Worm (Caenorhabditis elegans) whole organism, L4 larva: ENCODE results near the gene Y44A6D.6.

Source experiments
- F49E8.2 ChIP-seq: sonication (generic microtip); optimal IDR thresholded peaks from 2 replicates; lab custom pipeline; 2016; ENCODE audit warnings: missing compliant biosample characterization, mild to moderate bottlenecking, missing genetic modification characterization, borderline replicate concordance
- R02D3.7 ChIP-seq: fragments of 150-350 bp; sonication (generic microtip); optimal IDR thresholded peaks from 3 replicates; lab custom pipeline; 2014; ENCODE audit warnings: missing biosample characterization, missing genetic modification characterization
- T20F7.1 ChIP-seq: fragments of 200-800 bp; sonication (Bioruptor generic); optimal IDR thresholded peaks from 2 replicates; lab custom pipeline; 2018; ENCODE audit warnings: mild to moderate bottlenecking, missing genetic modification characterization, missing compliant biosample characterization
- Y48G9A.11 ChIP-seq: fragments of 200-800 bp; sonication (Bioruptor generic); IDR thresholded peaks from 2 replicates; pipeline ENCODE4 v1.3.6; 2022; ENCODE audit warnings: missing genetic modification reagents, missing genetic modification characterization, missing compliant biosample characterization
- ZK337.2 ChIP-seq: fragments of 200-800 bp; sonication (Bioruptor generic); IDR thresholded peaks from 2 replicates; pipeline ENCODE4 v1.3.6; 2022; ENCODE audit warnings: missing genetic modification reagents, missing genetic modification characterization, missing compliant biosample characterization
- ZK546.5 ChIP-seq, 2 experiments: sonication (generic microtip); optimal IDR thresholded peaks; 2 replicates each; lab custom pipeline; 2017; ENCODE audit warnings: missing biosample characterization in 2 of 2, missing genetic modification characterization in 2 of 2
- ces-1 ChIP-seq: fragments of 150-350 bp; sonication (generic microtip); optimal IDR thresholded peaks from 4 replicates; lab custom pipeline; 2014; ENCODE audit warnings: missing biosample characterization, missing genetic modification reagents, missing genetic modification characterization
- ctbp-1 ChIP-seq: fragments of 200-800 bp; sonication (Bioruptor generic); IDR thresholded peaks from 2 replicates; pipeline ENCODE4 v1.3.6; 2022; ENCODE audit warnings: missing genetic modification reagents, missing genetic modification characterization, missing compliant biosample characterization
- daf-16 ChIP-seq, 3 experiments: sonication (generic microtip); optimal IDR thresholded peaks; 2 replicates each; lab custom pipeline; 2016 to 2017; ENCODE audit warnings: missing genetic modification characterization in 3 of 3, missing genetic modification reagents in 3 of 3, mild to moderate bottlenecking in 2 of 3, missing compliant biosample characterization in 2 of 3, missing biosample characterization in 1 of 3, moderate library complexity in 1 of 3
- duxl-1 ChIP-seq: sonication (generic microtip); optimal IDR thresholded peaks from 2 replicates; lab custom pipeline; 2016; ENCODE audit warnings: mild to moderate bottlenecking, missing genetic modification characterization, moderate library complexity, missing compliant biosample characterization; ENCODE audit not compliant: poor library complexity
- dve-1 ChIP-seq: sonication (generic microtip); optimal IDR thresholded peaks from 2 replicates; lab custom pipeline; 2017; ENCODE audit warnings: antibody characterized with exemption, mild to moderate bottlenecking, missing genetic modification characterization, missing compliant biosample characterization; ENCODE audit not compliant: insufficient read depth
- egl-27 ChIP-seq: sonication (generic microtip); optimal IDR thresholded peaks from 3 replicates; lab custom pipeline; 2017; ENCODE audit warnings: missing biosample characterization, missing genetic modification reagents, missing genetic modification characterization
- gei-8 ChIP-seq: fragments of 200-800 bp; sonication (Bioruptor generic); optimal IDR thresholded peaks from 2 replicates; lab custom pipeline; 2018; ENCODE audit warnings: mild to moderate bottlenecking, missing genetic modification characterization, missing compliant biosample characterization
- hlh-30 ChIP-seq: sonication (generic microtip); optimal IDR thresholded peaks from 2 replicates; lab custom pipeline; 2017; ENCODE audit warnings: antibody characterized with exemption, mild to moderate bottlenecking, missing genetic modification characterization, missing compliant biosample characterization; ENCODE audit not compliant: insufficient read depth
- hmg-1.1 ChIP-seq: fragments of 200-800 bp; sonication (Bioruptor generic); IDR thresholded peaks from 2 replicates; pipeline ENCODE4 v1.3.6; 2022; ENCODE audit warnings: missing genetic modification reagents, missing genetic modification characterization, missing compliant biosample characterization
- lim-7 ChIP-seq: fragments of 200-800 bp; sonication (Bioruptor generic); IDR thresholded peaks from 2 replicates; pipeline ENCODE4 v1.3.6; 2022; ENCODE audit warnings: missing genetic modification characterization, missing compliant biosample characterization
- lin-1 ChIP-seq: fragments of 200-800 bp; sonication (Bioruptor generic); IDR thresholded peaks from 2 replicates; pipeline ENCODE4 v1.3.6; 2022; ENCODE audit warnings: missing genetic modification reagents, missing genetic modification characterization, missing compliant biosample characterization
- lin-13 ChIP-seq: fragments of 150-350 bp; optimal IDR thresholded peaks from 2 replicates; lab custom pipeline; 2014; ENCODE audit warnings: missing biosample characterization, missing genetic modification reagents, missing genetic modification characterization
- lin-38 ChIP-seq: fragments of 200-800 bp; sonication (Bioruptor generic); IDR thresholded peaks from 2 replicates; pipeline ENCODE4 v1.3.6; 2022; ENCODE audit warnings: missing genetic modification reagents, missing genetic modification characterization, missing compliant biosample characterization
- lir-3 ChIP-seq: sonication (generic microtip); optimal IDR thresholded peaks from 2 replicates; lab custom pipeline; 2016; ENCODE audit warnings: mild to moderate bottlenecking, missing genetic modification characterization, missing compliant biosample characterization
- mdt-29 ChIP-seq: fragments of 200-800 bp; sonication (Bioruptor generic); IDR thresholded peaks from 2 replicates; pipeline ENCODE4 v1.3.6; 2022; ENCODE audit warnings: missing genetic modification reagents, missing genetic modification characterization, missing compliant biosample characterization
- mxl-2 ChIP-seq: fragments of 200-800 bp; sonication (Bioruptor generic); conservative IDR thresholded peaks from 2 replicates; pipeline ENCODE4 v1.3.6; 2022; ENCODE audit warnings: missing genetic modification reagents, missing genetic modification characterization, missing compliant biosample characterization
- nhr-102 ChIP-seq: sonication (generic microtip); optimal IDR thresholded peaks from 2 replicates; lab custom pipeline; 2016; ENCODE audit warnings: mild to moderate bottlenecking, missing genetic modification characterization, moderate library complexity, missing compliant biosample characterization
- nhr-11 ChIP-seq: fragments of 150-350 bp; optimal IDR thresholded peaks from 2 replicates; lab custom pipeline; 2014; ENCODE audit warnings: missing biosample characterization, missing genetic modification characterization
- nhr-28 ChIP-seq: fragments of 150-350 bp; optimal IDR thresholded peaks from 2 replicates; lab custom pipeline; 2014; ENCODE audit warnings: missing biosample characterization, missing genetic modification characterization
- nhr-48 ChIP-seq: sonication (generic microtip); optimal IDR thresholded peaks from 2 replicates; lab custom pipeline; 2016; ENCODE audit warnings: mild to moderate bottlenecking, missing genetic modification characterization, missing compliant biosample characterization
- nhr-6 ChIP-seq: fragments of 150-350 bp; optimal IDR thresholded peaks from 2 replicates; lab custom pipeline; 2014; ENCODE audit warnings: missing biosample characterization, missing genetic modification characterization
- nhr-77 ChIP-seq: fragments of 150-350 bp; optimal IDR thresholded peaks from 2 replicates; lab custom pipeline; 2014; ENCODE audit warnings: missing biosample characterization, missing genetic modification characterization
- pha-4 ChIP-seq, 2 experiments: fragments of 150-350 bp in 1 of 2; fragments of 200-800 bp in 1 of 2; sonication (Bioruptor generic) in 1 of 2; IDR thresholded peaks in 1 of 2; optimal IDR thresholded peaks in 1 of 2; 2 replicates each; pipeline versions ENCODE4 v1.3.6 to Lab custom; 2014 to 2022; ENCODE audit warnings: missing genetic modification characterization in 2 of 2, missing genetic modification reagents in 2 of 2, missing biosample characterization in 1 of 2, missing compliant biosample characterization in 1 of 2
- php-3 ChIP-seq: fragments of 200-800 bp; sonication (Bioruptor generic); IDR thresholded peaks from 2 replicates; pipeline ENCODE4 v1.3.6; 2022; ENCODE audit warnings: missing genetic modification reagents, missing genetic modification characterization, missing compliant biosample characterization
- saeg-2 ChIP-seq: fragments of 200-800 bp; sonication (Bioruptor generic); IDR thresholded peaks from 2 replicates; pipeline ENCODE4 v1.3.6; 2022; ENCODE audit warnings: missing genetic modification reagents, missing genetic modification characterization, missing compliant biosample characterization
- sdz-12 ChIP-seq: fragments of 200-800 bp; sonication (Bioruptor generic); optimal IDR thresholded peaks from 2 replicates; lab custom pipeline; 2018; ENCODE audit warnings: mild to moderate bottlenecking, missing genetic modification characterization, missing compliant biosample characterization
- set-16 ChIP-seq: fragments of 200-800 bp; sonication (Bioruptor generic); IDR thresholded peaks from 2 replicates; pipeline ENCODE4 v1.3.6; 2022; ENCODE audit warnings: missing genetic modification reagents, missing genetic modification characterization, missing compliant biosample characterization
- tag-97 ChIP-seq: fragments of 200-800 bp; sonication (Bioruptor generic); IDR thresholded peaks from 2 replicates; pipeline ENCODE4 v1.3.6; 2022; ENCODE audit warnings: missing genetic modification characterization, missing compliant biosample characterization
- tra-1 ChIP-seq: fragments of 200-800 bp; sonication (Bioruptor generic); IDR thresholded peaks from 2 replicates; pipeline ENCODE4 v1.3.6; 2022; ENCODE audit warnings: missing genetic modification reagents, missing genetic modification characterization, missing compliant biosample characterization
- unc-130 ChIP-seq: sonication (generic microtip); optimal IDR thresholded peaks from 2 replicates; lab custom pipeline; 2016; ENCODE audit warnings: missing genetic modification reagents, missing genetic modification characterization, missing compliant biosample characterization
- unc-62 ChIP-seq, 3 experiments: fragments of 150-350 bp in 1 of 3; sonication (generic microtip); optimal IDR thresholded peaks in 2 of 3; peaks in 1 of 3; 1 replicate in 1 of 3; 2 replicates in 2 of 3; lab custom pipeline; 2014 to 2017; ENCODE audit warnings: missing biosample characterization in 3 of 3, missing genetic modification characterization in 3 of 3, missing genetic modification reagents in 3 of 3, missing genotype in 1 of 3
- zag-1 ChIP-seq: fragments of 150-350 bp; optimal IDR thresholded peaks from 2 replicates; lab custom pipeline; 2014; ENCODE audit warnings: missing biosample characterization, missing genetic modification characterization
- zfp-3 ChIP-seq: fragments of 200-800 bp; sonication (Bioruptor generic); conservative IDR thresholded peaks from 2 replicates; pipeline ENCODE4 v1.3.6; 2022; ENCODE audit warnings: missing genetic modification reagents, missing genetic modification characterization, missing compliant biosample characterization
- ztf-7 ChIP-seq: fragments of 150-350 bp; optimal IDR thresholded peaks from 2 replicates; lab custom pipeline; 2014; ENCODE audit warnings: missing biosample characterization, missing genetic modification characterization

The Y44A6D.6 gene

DNA sequence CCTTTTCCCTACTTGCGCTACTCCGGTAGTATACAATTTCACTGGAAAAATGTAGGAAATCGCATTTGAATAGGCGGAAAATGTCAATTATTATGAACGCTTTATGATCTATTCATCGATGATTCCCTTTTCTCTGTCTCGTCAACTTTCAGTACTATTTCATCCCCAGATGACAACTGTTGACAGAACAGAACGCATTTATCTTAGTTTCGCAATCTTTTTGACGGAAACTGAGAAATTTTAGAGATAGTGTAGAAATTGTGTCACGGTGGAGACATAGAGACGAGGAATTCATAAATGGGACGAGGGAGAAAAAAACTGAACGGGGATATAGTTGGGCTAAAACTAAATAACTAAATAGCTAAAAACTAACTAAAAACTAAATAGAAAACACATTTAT, 35.4 kb upstream of the Y44A6D.6 start:
- TF ChIP-seq pha-4 (GFP tag; IDR thresholded peaks at IDR 0.05; lab: Robert Waterston, UW) (no peak), pha-4 (tag; optimal IDR thresholded peaks at IDR 0.05; lab: Kevin White, UChicago) (no peak), unc-62 (GFP tag; optimal IDR thresholded peaks at IDR 0.05 in 1 of 2; lab: Kevin White, UChicago) (peak in 1 of 2 experiments; percentile 69), unc-62 (tag; optimal IDR thresholded peaks at IDR 0.05; lab: Kevin White, UChicago) (no peak)

DNA sequence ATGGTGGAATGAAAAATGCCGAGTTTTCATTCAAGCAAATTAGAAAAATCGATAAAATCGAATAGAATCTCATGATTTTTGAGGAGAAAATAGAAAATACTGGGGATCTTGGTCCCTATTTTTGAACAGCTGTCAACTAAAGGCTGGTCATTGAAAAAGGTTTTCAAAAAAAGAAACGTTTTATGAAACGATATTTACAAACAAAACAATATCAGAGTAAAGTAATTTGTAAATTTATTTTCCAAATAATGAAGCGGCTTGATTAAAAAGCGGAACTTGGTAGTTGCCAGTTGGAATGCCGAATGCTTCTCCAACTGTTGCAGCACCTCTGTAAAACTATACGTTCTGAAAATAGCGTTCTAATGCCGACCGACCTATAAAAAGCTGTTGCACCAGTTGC, 33.5 kb upstream of the Y44A6D.6 start, which contains the start of gene F38A6.5:
Gene F38A6.5, minus strand, starts transcription at position 101 of the 400 bp plus-strand sequence.
- TF ChIP-seq pha-4 (GFP tag; IDR thresholded peaks at IDR 0.05; lab: Robert Waterston, UW) (no peak), pha-4 (tag; optimal IDR thresholded peaks at IDR 0.05; lab: Kevin White, UChicago) (no peak), egl-27 (tag; lab: Kevin White, UChicago) (no peak), lir-3 (no peak), saeg-2 (GFP tag; lab: Robert Waterston, UW) (no peak), zag-1 (tag; lab: Kevin White, UChicago) (no peak), zfp-3 (GFP tag; lab: Robert Waterston, UW) (no peak), ZK337.2 (GFP tag; lab: Robert Waterston, UW) (no peak)

DNA sequence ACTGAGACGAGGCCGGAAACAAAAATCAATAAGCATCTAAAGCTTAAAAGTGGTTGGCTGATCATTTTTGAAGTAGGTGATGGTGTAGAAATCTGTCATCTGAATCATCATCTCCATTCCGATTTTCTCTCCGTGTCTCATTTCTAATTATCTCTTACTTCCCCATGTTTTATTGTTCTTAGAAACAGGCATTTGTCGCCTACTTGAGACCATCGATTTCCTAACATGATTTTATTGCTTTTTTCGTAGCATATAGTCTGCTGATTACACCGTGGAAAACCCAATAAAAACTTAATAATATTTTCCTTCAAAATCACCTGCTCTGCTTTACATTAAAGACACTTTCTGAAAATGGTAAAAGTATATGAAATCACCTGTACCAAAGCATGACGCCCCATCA, 31.9 kb upstream of the Y44A6D.6 start, which contains the start of gene F38A6.4:
Gene F38A6.4, minus strand, starts transcription at position 101 of the 400 bp plus-strand sequence.
- peak in 1 of 2 experiments; percentile 84 for TF ChIP-seq unc-62 (GFP tag; optimal IDR thresholded peaks at IDR 0.05 in 1 of 2; lab: Kevin White, UChicago)
- no peak for TF ChIP-seq unc-62 (tag; optimal IDR thresholded peaks at IDR 0.05; lab: Kevin White, UChicago)
- peak; percentile 25 for TF ChIP-seq nhr-28 (tag; lab: Kevin White, UChicago)
- TF ChIP-seq dve-1 (tag; lab: Kevin White, UChicago), result peak; percentile 11
- no peak for TF ChIP-seq Y48G9A.11 (GFP tag; lab: Robert Waterston, UW)
- TF ChIP-seq hlh-30 (tag; lab: Kevin White, UChicago), result peak; percentile 29
- no peak for TF ChIP-seq daf-16 (GFP tag; optimal IDR thresholded peaks at IDR 0.05; lab: Kevin White, UChicago)
- peak; percentile 11 for TF ChIP-seq daf-16 (tag; optimal IDR thresholded peaks at IDR 0.05; lab: Kevin White, UChicago)

DNA sequence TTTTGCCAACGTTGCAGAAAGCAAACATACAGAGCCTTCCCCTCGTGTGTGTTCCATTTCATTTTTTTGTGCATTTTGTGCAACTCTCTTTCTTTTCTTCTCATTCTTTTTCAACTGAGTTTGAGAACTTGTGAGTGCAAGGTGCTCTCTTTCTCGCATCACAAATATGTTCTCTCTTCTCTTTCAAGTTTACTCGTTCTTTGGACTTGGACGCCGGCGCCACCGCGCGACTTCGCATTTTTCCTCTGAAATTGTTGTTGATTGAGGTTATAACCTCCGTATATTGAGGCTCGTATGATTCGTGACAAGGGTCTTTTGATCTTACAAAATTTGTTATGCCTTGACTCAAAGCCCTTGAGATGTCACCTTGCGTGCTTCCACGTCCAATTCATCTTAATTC, 30.4 kb upstream of the Y44A6D.6 start:
- no peak for TF ChIP-seq R02D3.7 (tag; lab: Kevin White, UChicago)
- no peak for TF ChIP-seq T20F7.1
- TF ChIP-seq F49E8.2 (tag; lab: Kevin White, UChicago), result no peak
- TF ChIP-seq tag-97 (GFP tag; lab: Robert Waterston, UW), result no peak
- no peak for TF ChIP-seq sdz-12
- TF ChIP-seq ztf-7, result no peak
- TF ChIP-seq daf-16 (GFP tag; optimal IDR thresholded peaks at IDR 0.05; lab: Kevin White, UChicago), result no peak
- TF ChIP-seq daf-16 (tag; optimal IDR thresholded peaks at IDR 0.05; lab: Kevin White, UChicago), result peak; percentile 48
- TF ChIP-seq nhr-77 (tag; lab: Kevin White, UChicago), result peak; percentile 64
- peak; percentile 53 for TF ChIP-seq dve-1 (tag; lab: Kevin White, UChicago)
- TF ChIP-seq unc-62 (GFP tag; optimal IDR thresholded peaks at IDR 0.05 in 1 of 2; lab: Kevin White, UChicago), result peak in 1 of 2 experiments; percentile 74
- no peak for TF ChIP-seq unc-62 (tag; optimal IDR thresholded peaks at IDR 0.05; lab: Kevin White, UChicago)
- peak; percentile 70 for TF ChIP-seq hmg-1.1 (GFP tag; lab: Robert Waterston, UW)
- TF ChIP-seq duxl-1, result no peak
- no peak for TF ChIP-seq nhr-102 (tag; lab: Kevin White, UChicago)
- no peak for TF ChIP-seq ZK546.5 (tag; optimal IDR thresholded peaks at IDR 0.05; lab: Kevin White, UChicago)
- TF ChIP-seq ces-1 (GFP tag; lab: Kevin White, UChicago), result peak; percentile 19
- TF ChIP-seq mdt-29, result 0 out of 2 replicates have a peak, but pooled peaks have one; percentile 6
- peak; percentile 10 for TF ChIP-seq lin-13 (GFP tag; lab: Kevin White, UChicago)
- peak; percentile 73 for TF ChIP-seq ctbp-1 (GFP tag; lab: Robert Waterston, UW)
- TF ChIP-seq nhr-11, result peak; percentile 73
- TF ChIP-seq Y48G9A.11 (GFP tag; lab: Robert Waterston, UW), result no peak
- no peak for TF ChIP-seq egl-27 (tag; lab: Kevin White, UChicago)
- TF ChIP-seq lim-7, result peak; percentile 40; the same call in 1 of the 2 replicates
- TF ChIP-seq nhr-48 (tag; lab: Kevin White, UChicago), result peak; percentile 1
- no peak for TF ChIP-seq set-16 (GFP tag; lab: Robert Waterston, UW)
- TF ChIP-seq ZK337.2 (GFP tag; lab: Robert Waterston, UW), result no peak
- TF ChIP-seq tra-1 (GFP tag; lab: Robert Waterston, UW), result peak; percentile 29; the same call in 1 of the 2 replicates
- no peak for TF ChIP-seq unc-130 (GFP tag; lab: Kevin White, UChicago)
- no peak for TF ChIP-seq mxl-2
- no peak for TF ChIP-seq lin-38 (GFP tag; lab: Robert Waterston, UW)
- peak; percentile 36; the same call in 1 of the 2 replicates for TF ChIP-seq lin-1
- TF ChIP-seq php-3 (GFP tag; lab: Robert Waterston, UW), result peak; percentile 56; the same call in 1 of the 2 replicates
- TF ChIP-seq gei-8 (GFP tag; lab: Kevin White, UChicago), result no peak
- no peak for TF ChIP-seq nhr-6 (tag; lab: Kevin White, UChicago)
